Worm (Caenorhabditis elegans): ENCODE results near the gene srh-250.

Gene srh-250

DNA sequence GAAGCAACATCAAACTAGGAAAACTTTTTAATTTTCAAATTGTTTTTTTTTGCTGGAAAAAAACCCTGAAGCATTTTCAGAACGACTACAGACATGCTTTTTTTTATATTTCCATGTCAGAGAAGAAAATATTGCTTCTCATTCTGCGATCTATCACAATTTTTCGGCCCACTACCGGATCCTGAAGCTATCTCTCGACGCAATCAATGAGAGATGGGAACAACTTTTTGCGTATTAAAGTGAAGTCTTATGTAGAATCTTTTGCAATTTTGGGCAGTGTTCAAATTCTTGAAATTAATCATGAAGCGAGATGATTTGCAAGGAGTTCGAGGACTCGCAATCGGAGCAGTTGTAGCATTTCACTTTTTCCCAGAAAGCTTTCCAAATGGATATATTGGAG, 8.8 kb upstream of the srh-250 start, which contains the start of gene oac-10:
Gene oac-10 (plus strand): TSS at position 301 of the 400 bp plus-strand sequence.
- TF ChIP-seq hlh-1 (tag; optimal IDR thresholded peaks at IDR 0.05) (no peak), ceh-39 (tag; optimal IDR thresholded peaks at IDR 0.05) (no peak), M03D4.4 (tag; optimal IDR thresholded peaks at IDR 0.05) (no peak), sem-2 (GFP tag; optimal IDR thresholded peaks at IDR 0.05) (no peak), lsy-2 (tag; optimal IDR thresholded peaks at IDR 0.05) (no peak), zip-8 (tag; optimal IDR thresholded peaks at IDR 0.05) (no peak), mep-1 (tag; optimal IDR thresholded peaks at IDR 0.05) (no peak)

ce11 chrII:3877127-3877526, 1.3 kb upstream of the srh-250 start, which contains the start of gene nep-3:
nep-3 (minus strand) TSS chrII:3877227.
- TF ChIP-seq elt-3 (tag; optimal IDR thresholded peaks at IDR 0.05) (no peak), unc-120 (tag; optimal IDR thresholded peaks at IDR 0.05; ENCODE audit: poor library complexity, severe bottlenecking) (no peak), cnd-1 (tag; optimal IDR thresholded peaks at IDR 0.05) (no peak), nhr-2 (tag; optimal IDR thresholded peaks at IDR 0.05) (no peak), sptf-1 (tag; optimal IDR thresholded peaks at IDR 0.05) (no peak)

ce11 chrII:3877874-3878273, 556 bp upstream of the srh-250 start, which contains the start of gene sdz-7:
sdz-7 (minus strand) TSS chrII:3877974.
- TF ChIP-seq lsy-2 (tag; optimal IDR thresholded peaks at IDR 0.05) (no peak), mab-5 (tag; optimal IDR thresholded peaks at IDR 0.05) (no peak), cnd-1 (tag; optimal IDR thresholded peaks at IDR 0.05) (no peak), nhr-76 (tag; optimal IDR thresholded peaks at IDR 0.05) (no peak), bed-3 (GFP tag; optimal IDR thresholded peaks at IDR 0.05) (no peak), lin-13 (tag; optimal IDR thresholded peaks at IDR 0.05) (no peak), snpc-4 (tag; optimal IDR thresholded peaks at IDR 0.05) (no peak), sem-2 (GFP tag; optimal IDR thresholded peaks at IDR 0.05) (no peak), ceh-39 (tag; optimal IDR thresholded peaks at IDR 0.05) (no peak), ztf-11 (tag; optimal IDR thresholded peaks at IDR 0.05) (no peak), nhr-237 (tag; optimal IDR thresholded peaks at IDR 0.05) (no peak), nhr-28 (tag; optimal IDR thresholded peaks at IDR 0.05) (no peak), ham-2 (GFP tag; optimal IDR thresholded peaks at IDR 0.05) (no peak), pha-4 (tag; optimal IDR thresholded peaks at IDR 0.05) (no peak), ceh-43 (GFP tag; optimal IDR thresholded peaks at IDR 0.05) (no peak), unc-120 (tag; optimal IDR thresholded peaks at IDR 0.05; ENCODE audit: poor library complexity, severe bottlenecking) (no peak), nhr-2 (tag; optimal IDR thresholded peaks at IDR 0.05) (no peak), unc-62 (GFP tag; optimal IDR thresholded peaks at IDR 0.05) (no peak), sptf-1 (tag; optimal IDR thresholded peaks at IDR 0.05) (no peak), elt-1 (tag; optimal IDR thresholded peaks at IDR 0.05; ENCODE audit: borderline replicate concordance, insufficient read depth) (no peak)

ce11 chrII:3879945-3880344, 1.5 kb downstream of the srh-250 start, which contains the start of gene nhr-166:
nhr-166 (plus strand) TSS chrII:3880245.
- TF ChIP-seq ces-1 (GFP tag; optimal IDR thresholded peaks at IDR 0.05): no peak

ce11 chrII:3891124-3891523, 12.7 kb downstream of the srh-250 start, which contains the start of gene F53C3.8:
F53C3.8 (plus strand) TSS chrII:3891424.
- TF ChIP-seq ceh-43 (GFP tag; optimal IDR thresholded peaks at IDR 0.05) (no peak), hlh-1 (tag; optimal IDR thresholded peaks at IDR 0.05) (no peak), cnd-1 (tag; optimal IDR thresholded peaks at IDR 0.05) (no peak), nhr-28 (tag; optimal IDR thresholded peaks at IDR 0.05) (no peak), ztf-11 (tag; optimal IDR thresholded peaks at IDR 0.05) (no peak), M03D4.4 (tag; optimal IDR thresholded peaks at IDR 0.05) (no peak), ceh-39 (tag; optimal IDR thresholded peaks at IDR 0.05) (no peak), sptf-1 (tag; optimal IDR thresholded peaks at IDR 0.05) (no peak), unc-62 (GFP tag; optimal IDR thresholded peaks at IDR 0.05) (no peak), blmp-1 (tag; optimal IDR thresholded peaks at IDR 0.05) (no peak), ham-2 (GFP tag; optimal IDR thresholded peaks at IDR 0.05) (no peak), nhr-12 (tag; optimal IDR thresholded peaks at IDR 0.05) (no peak)

- TF ChIP-seq ham-2 (GFP tag; optimal IDR thresholded peaks at IDR 0.05) (no peak), pha-4 (tag; optimal IDR thresholded peaks at IDR 0.05) (no peak), zip-8 (tag; optimal IDR thresholded peaks at IDR 0.05) (no peak), nhr-12 (tag; optimal IDR thresholded peaks at IDR 0.05) (no peak)
These were observed 15.5 kb downstream of the srh-250 start for ce11 chrII:3893911-3894310.

ce11 chrII:3894755-3895154, 16.3 kb downstream of the srh-250 start, which contains the start of gene F53C3.7:
F53C3.7 (plus strand) TSS chrII:3895055.
- TF ChIP-seq pha-4 (tag; optimal IDR thresholded peaks at IDR 0.05): no peak
- no peak for TF ChIP-seq unc-62 (GFP tag; optimal IDR thresholded peaks at IDR 0.05)
- TF ChIP-seq ztf-11 (tag; optimal IDR thresholded peaks at IDR 0.05): no peak
- no peak for TF ChIP-seq lin-32 (GFP tag; optimal IDR thresholded peaks at IDR 0.05)
- no peak for TF ChIP-seq elt-1 (tag; optimal IDR thresholded peaks at IDR 0.05; ENCODE audit: borderline replicate concordance, insufficient read depth)
- TF ChIP-seq drap-1 (GFP tag; optimal IDR thresholded peaks at IDR 0.05): no peak
- TF ChIP-seq nhr-2 (tag; optimal IDR thresholded peaks at IDR 0.05): no peak
- no peak for TF ChIP-seq bed-3 (GFP tag; optimal IDR thresholded peaks at IDR 0.05)
- no peak for TF ChIP-seq elt-3 (tag; optimal IDR thresholded peaks at IDR 0.05)
- no peak for TF ChIP-seq ceh-39 (tag; optimal IDR thresholded peaks at IDR 0.05)
- TF ChIP-seq hlh-1 (tag; optimal IDR thresholded peaks at IDR 0.05): no peak
- no peak for TF ChIP-seq ceh-43 (GFP tag; optimal IDR thresholded peaks at IDR 0.05)
- no peak for TF ChIP-seq ces-1 (GFP tag; optimal IDR thresholded peaks at IDR 0.05)
- TF ChIP-seq lin-13 (tag; optimal IDR thresholded peaks at IDR 0.05): no peak
- no peak for TF ChIP-seq unc-120 (tag; optimal IDR thresholded peaks at IDR 0.05; ENCODE audit: poor library complexity, severe bottlenecking)

Data from whole organism, mixed stage, embryonic.